Fruit fly (Drosophila melanogaster) whole organism, wandering third instar larva: ENCODE results near the gene Rab1.
A peak's percentile ranks its signal among the peaks of the same experiment; 100 is the strongest.

Experiments used
- Hr78 ChIP-seq: fragments of >200 bp; optimal IDR thresholded peaks from 2 replicates; lab custom pipeline; 2017; ENCODE audit warnings: missing biosample characterization, missing genetic modification characterization
- Hr83 ChIP-seq: fragments of 200-300 bp; sonication (Bioruptor generic); optimal IDR thresholded peaks from 2 replicates; lab custom pipeline; 2016; ENCODE audit warnings: missing biosample characterization, mild to moderate bottlenecking, missing genetic modification characterization, moderate library complexity; ENCODE audit not compliant: poor library complexity, severe bottlenecking
- Jra ChIP-seq: sonication (Bioruptor generic); optimal IDR thresholded peaks from 2 replicates; lab custom pipeline; 2016; ENCODE audit warnings: missing biosample characterization, missing genetic modification characterization
- Rel ChIP-seq, 2 experiments: fragments of 200-800 bp; sonication (Bioruptor generic) in 1 of 2; optimal IDR thresholded peaks; 2 replicates in 1 of 2; 3 replicates in 1 of 2; lab custom pipeline; 2016 to 2019; ENCODE audit warnings: mild to moderate bottlenecking in 2 of 2, missing biosample characterization in 2 of 2, missing genetic modification characterization in 2 of 2, moderate library complexity in 1 of 2
- fru ChIP-seq: fragments of 200-800 bp; sonication (Bioruptor generic); optimal IDR thresholded peaks from 3 replicates; lab custom pipeline; 2016; ENCODE audit warnings: missing biosample characterization, mild to moderate bottlenecking, missing genetic modification characterization
- h ChIP-seq: fragments of 200-800 bp; sonication (Bioruptor generic); optimal IDR thresholded peaks from 3 replicates; lab custom pipeline; 2016; ENCODE audit warnings: missing biosample characterization, mild to moderate bottlenecking, missing genetic modification characterization
- rgr ChIP-seq: fragments of 200-800 bp; sonication (Bioruptor generic); optimal IDR thresholded peaks from 3 replicates; lab custom pipeline; 2016; ENCODE audit warnings: missing biosample characterization, mild to moderate bottlenecking, missing genetic modification characterization
- sage ChIP-seq: fragments of 200-800 bp; sonication (Bioruptor generic); optimal IDR thresholded peaks from 2 replicates; lab custom pipeline; 2016; ENCODE audit warnings: missing biosample characterization, mild to moderate bottlenecking, missing genetic modification characterization

dm6 chr3R:21268873-21269272, at the start of gene Rab1:
- TF ChIP-seq sage (GFP tag; lab: Kevin White, UChicago) (no peak), h (GFP tag; lab: Kevin White, UChicago) (peak; percentile 75), rgr (GFP tag; lab: Kevin White, UChicago) (peak; percentile 81), Hr78 (GFP tag; lab: Kevin White, UChicago) (no peak), fru (peak; percentile 53), Jra (peak; percentile 74), Rel (GFP tag; optimal IDR thresholded peaks at IDR 0.05; lab: Kevin White, UChicago) (no peak), Rel (tag; optimal IDR thresholded peaks at IDR 0.05; lab: Kevin White, UChicago) (peak; percentile 69), Hr83 (GFP tag; lab: Kevin White, UChicago) (peak; percentile 90)
